Fruit fly (Drosophila melanogaster) whole organism, prepupa: ENCODE results near the gene CG34338.

Experiments
- Blimp-1 ChIP-seq: fragments of 200-800 bp; sonication (Bioruptor generic); optimal IDR thresholded peaks from 3 replicates; lab custom pipeline; 2017; ENCODE audit warnings: missing biosample characterization, missing genetic modification characterization, mild to moderate bottlenecking, moderate library complexity, missing genetic modification reagents
- CG10631 ChIP-seq: fragments of 200-800 bp; sonication (Bioruptor generic); optimal IDR thresholded peaks from 2 replicates; lab custom pipeline; 2016; ENCODE audit warnings: missing biosample characterization, missing genetic modification characterization
- CG10669 ChIP-seq: fragments of 200-800 bp; sonication (Bioruptor generic); optimal IDR thresholded peaks from 3 replicates; lab custom pipeline; 2018; ENCODE audit warnings: missing biosample characterization, mild to moderate bottlenecking, missing genetic modification characterization, moderate library complexity
- CG11294 ChIP-seq: fragments of 200-800 bp; sonication (Bioruptor generic); IDR thresholded peaks from 2 replicates; pipeline ENCODE4 v1.3.6; 2022; ENCODE audit warnings: missing biosample characterization, missing genetic modification characterization
- CG11762 ChIP-seq: fragments of 200-800 bp; sonication (Bioruptor generic); optimal IDR thresholded peaks from 3 replicates; lab custom pipeline; 2016; ENCODE audit warnings: missing biosample characterization, missing genetic modification characterization; ENCODE audit not compliant: insufficient read depth
- CG11902 ChIP-seq: fragments of 200-800 bp; sonication (Bioruptor generic); optimal IDR thresholded peaks from 3 replicates; lab custom pipeline; 2016; ENCODE audit warnings: missing biosample characterization, missing genetic modification characterization
- CG1621 ChIP-seq: fragments of 200-800 bp; sonication (Bioruptor generic); optimal IDR thresholded peaks from 3 replicates; lab custom pipeline; 2018; ENCODE audit warnings: missing biosample characterization, mild to moderate bottlenecking, missing genetic modification characterization
- CG31627 ChIP-seq: fragments of 200-800 bp; sonication (Bioruptor generic); optimal IDR thresholded peaks from 3 replicates; lab custom pipeline; 2016; ENCODE audit warnings: missing biosample characterization, missing genetic modification characterization
- CG32006 ChIP-seq: fragments of 200-800 bp; sonication (Bioruptor generic); optimal IDR thresholded peaks from 3 replicates; lab custom pipeline; 2017; ENCODE audit warnings: missing biosample characterization, mild to moderate bottlenecking, missing genetic modification characterization
- CG34406 ChIP-seq: fragments of 200-800 bp; sonication (Bioruptor generic); optimal IDR thresholded peaks from 3 replicates; lab custom pipeline; 2016; ENCODE audit warnings: missing biosample characterization, missing genetic modification characterization
- CG6276 ChIP-seq: fragments of 200-800 bp; sonication (Bioruptor generic); optimal IDR thresholded peaks from 2 replicates; lab custom pipeline; 2017; ENCODE audit warnings: missing biosample characterization, mild to moderate bottlenecking, missing genetic modification characterization
- CG6808 ChIP-seq: fragments of 200-800 bp; sonication (Bioruptor generic); optimal IDR thresholded peaks from 3 replicates; lab custom pipeline; 2017; ENCODE audit warnings: missing biosample characterization, missing genetic modification characterization, mild to moderate bottlenecking, moderate library complexity, missing genetic modification reagents
- CG7368 ChIP-seq: fragments of 200-800 bp; sonication (Bioruptor generic); optimal IDR thresholded peaks from 3 replicates; lab custom pipeline; 2016; ENCODE audit warnings: missing biosample characterization, missing genetic modification characterization
- CG8119 ChIP-seq: fragments of 200-800 bp; sonication (Bioruptor generic); IDR thresholded peaks from 3 replicates; pipeline ENCODE4 v1.3.6; 2022; ENCODE audit warnings: missing biosample characterization, missing genetic modification characterization
- CG8319 ChIP-seq: fragments of 200-800 bp; sonication (Bioruptor generic); optimal IDR thresholded peaks from 3 replicates; lab custom pipeline; 2016; ENCODE audit warnings: missing biosample characterization, missing genetic modification characterization
- CG8632 ChIP-seq: fragments of 200-800 bp; sonication (Bioruptor generic); optimal IDR thresholded peaks from 3 replicates; lab custom pipeline; 2016; ENCODE audit warnings: missing biosample characterization, missing genetic modification characterization
- CG9139 ChIP-seq: fragments of 200-800 bp; sonication (Bioruptor generic); optimal IDR thresholded peaks from 3 replicates; lab custom pipeline; 2017; ENCODE audit warnings: missing biosample characterization, mild to moderate bottlenecking, missing genetic modification characterization
- Eip78C ChIP-seq: fragments of 200-800 bp; sonication (Bioruptor generic); peaks from one replicate; lab custom pipeline; 2016; ENCODE audit warnings: missing biosample characterization, missing genetic modification characterization
- Eip93F ChIP-seq: fragments of 200-800 bp; sonication (Bioruptor generic); optimal IDR thresholded peaks from 2 replicates; lab custom pipeline; 2016; ENCODE audit warnings: missing biosample characterization, mild to moderate bottlenecking, missing genetic modification characterization
- Ets21C ChIP-seq: fragments of 200-800 bp; sonication (Bioruptor generic); optimal IDR thresholded peaks from 3 replicates; lab custom pipeline; 2016; ENCODE audit warnings: missing biosample characterization, missing genetic modification characterization
- Ets96B ChIP-seq: fragments of 200-800 bp; optimal IDR thresholded peaks from 2 replicates; lab custom pipeline; 2019; ENCODE audit warnings: missing biosample characterization, mild to moderate bottlenecking, missing genetic modification characterization, moderate library complexity
- Hr38 ChIP-seq: sonication (Bioruptor generic); optimal IDR thresholded peaks from 2 replicates; lab custom pipeline; 2016; ENCODE audit warnings: missing biosample characterization, missing genetic modification characterization
- Hr39 ChIP-seq: fragments of 200-800 bp; sonication (Bioruptor generic); optimal IDR thresholded peaks from 2 replicates; lab custom pipeline; 2016; ENCODE audit warnings: missing biosample characterization, missing genetic modification characterization
- Lpt ChIP-seq: fragments of 200-800 bp; sonication (Bioruptor generic); optimal IDR thresholded peaks from 3 replicates; lab custom pipeline; 2016; ENCODE audit warnings: missing biosample characterization, missing genetic modification characterization
- OdsH ChIP-seq: fragments of 200-800 bp; sonication (Bioruptor generic); optimal IDR thresholded peaks from 3 replicates; lab custom pipeline; 2016; ENCODE audit warnings: missing biosample characterization, missing genetic modification characterization
- Smox ChIP-seq: fragments of 200-800 bp; sonication (Bioruptor generic); optimal IDR thresholded peaks from 3 replicates; lab custom pipeline; 2016; ENCODE audit warnings: missing biosample characterization, missing genetic modification characterization
- Sox102F ChIP-seq: fragments of 200-800 bp; sonication (Bioruptor generic); optimal IDR thresholded peaks from 2 replicates; lab custom pipeline; 2016; ENCODE audit warnings: missing biosample characterization, mild to moderate bottlenecking, missing genetic modification characterization
- Sox14 ChIP-seq: fragments of 200-800 bp; sonication (Bioruptor generic); optimal IDR thresholded peaks from 3 replicates; lab custom pipeline; 2016; ENCODE audit warnings: missing biosample characterization, missing genetic modification characterization
- Sox15 ChIP-seq: fragments of 200-800 bp; sonication (Bioruptor generic); optimal IDR thresholded peaks from 3 replicates; lab custom pipeline; 2016; ENCODE audit warnings: missing biosample characterization, missing genetic modification characterization
- acj6 ChIP-seq: fragments of 200-800 bp; sonication (Bioruptor generic); optimal IDR thresholded peaks from 3 replicates; lab custom pipeline; 2016; ENCODE audit warnings: missing biosample characterization, missing genetic modification characterization
- cyc ChIP-seq: fragments of 200-800 bp; sonication (Bioruptor generic); optimal IDR thresholded peaks from 3 replicates; lab custom pipeline; 2016; ENCODE audit warnings: missing biosample characterization, missing genetic modification characterization
- dac ChIP-seq: fragments of 200-800 bp; sonication (Bioruptor generic); optimal IDR thresholded peaks from 2 replicates; lab custom pipeline; 2017; ENCODE audit warnings: missing biosample characterization, mild to moderate bottlenecking, missing genetic modification characterization
- eg ChIP-seq: fragments of 200-800 bp; sonication (Bioruptor generic); IDR thresholded peaks from 3 replicates; pipeline ENCODE4 v1.3.6; 2022; ENCODE audit warnings: missing biosample characterization, missing genetic modification characterization
- esn ChIP-seq: fragments of 200-800 bp; sonication (Bioruptor generic); optimal IDR thresholded peaks from 2 replicates; lab custom pipeline; 2016; ENCODE audit warnings: missing biosample characterization, mild to moderate bottlenecking, missing genetic modification characterization, moderate library complexity
- fd59A ChIP-seq: fragments of 200-800 bp; sonication (Bioruptor generic); optimal IDR thresholded peaks from 2 replicates; lab custom pipeline; 2017; ENCODE audit warnings: missing biosample characterization, mild to moderate bottlenecking, missing genetic modification characterization, missing genetic modification reagents
- fd85E ChIP-seq: fragments of 200-800 bp; sonication (Bioruptor generic); optimal IDR thresholded peaks from 3 replicates; lab custom pipeline; 2016; ENCODE audit warnings: missing biosample characterization, missing genetic modification characterization
- fkh ChIP-seq: fragments of 200-800 bp; sonication (Bioruptor generic); optimal IDR thresholded peaks from 3 replicates; lab custom pipeline; 2017; ENCODE audit warnings: missing biosample characterization, mild to moderate bottlenecking, missing genetic modification characterization, moderate library complexity
- lz ChIP-seq: fragments of 200-800 bp; sonication (Bioruptor generic); optimal IDR thresholded peaks from 3 replicates; lab custom pipeline; 2016; ENCODE audit warnings: missing biosample characterization, missing genetic modification characterization
- pdm3 ChIP-seq: fragments of 200-800 bp; sonication (Bioruptor generic); optimal IDR thresholded peaks from 3 replicates; lab custom pipeline; 2016; ENCODE audit warnings: missing biosample characterization, missing genetic modification characterization
- salr ChIP-seq, 2 experiments: fragments of 200-800 bp; sonication (Bioruptor generic); optimal IDR thresholded peaks; 3 replicates each; lab custom pipeline; 2016 to 2018; ENCODE audit warnings: missing biosample characterization in 2 of 2, missing genetic modification characterization in 2 of 2, mild to moderate bottlenecking in 1 of 2
- spab ChIP-seq: fragments of 200-800 bp; sonication (Bioruptor generic); optimal IDR thresholded peaks from 2 replicates; lab custom pipeline; 2017; ENCODE audit warnings: missing biosample characterization, mild to moderate bottlenecking, missing genetic modification characterization, missing genetic modification reagents
- ss ChIP-seq, 2 experiments: fragments of 200-800 bp; sonication (Bioruptor generic); optimal IDR thresholded peaks; 2 replicates in 1 of 2; 3 replicates in 1 of 2; lab custom pipeline; 2017 to 2018; ENCODE audit warnings: mild to moderate bottlenecking in 2 of 2, missing biosample characterization in 2 of 2, missing genetic modification characterization in 2 of 2, moderate library complexity in 1 of 2
- svp ChIP-seq: fragments of 200-800 bp; sonication (Bioruptor generic); peaks from one replicate; lab custom pipeline; 2016; ENCODE audit warnings: missing biosample characterization, missing genetic modification characterization
- topi ChIP-seq: fragments of 200-800 bp; sonication (Bioruptor generic); optimal IDR thresholded peaks from 3 replicates; lab custom pipeline; 2016; ENCODE audit warnings: missing biosample characterization, missing genetic modification characterization

The CG34338 gene

DNA sequence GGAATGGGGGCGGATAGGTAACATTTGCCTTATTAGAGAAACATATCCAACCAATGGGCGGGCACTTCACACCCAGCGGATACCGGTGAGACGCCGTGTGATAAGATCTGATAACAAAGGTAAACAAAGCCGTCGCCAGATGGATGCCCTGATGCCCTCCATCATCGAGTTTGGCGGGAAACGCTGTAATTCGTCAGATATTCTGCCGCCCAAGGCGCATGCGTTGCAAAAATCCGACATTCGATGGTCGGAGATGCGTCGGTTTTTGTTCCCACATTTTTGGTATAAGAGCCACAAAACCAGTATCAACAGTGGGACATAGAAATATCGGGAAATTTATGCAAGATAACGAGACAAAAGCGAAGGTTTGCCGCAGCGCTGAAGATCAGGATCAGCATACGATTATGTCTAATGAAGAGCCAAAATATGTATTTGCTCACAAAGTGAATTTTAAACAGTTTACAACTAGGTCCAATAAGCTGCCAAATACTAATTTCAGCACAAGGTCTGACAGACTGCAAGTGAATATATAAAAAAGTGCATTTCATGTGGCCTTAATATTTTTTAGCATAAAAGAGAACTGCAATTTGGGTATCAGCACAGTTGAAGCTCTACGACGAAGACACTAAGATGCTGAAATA lies at the start of gene CG34338:
Gene CG34338, plus strand, starts transcription at position 591 of the 641 bp plus-strand sequence.
- TF ChIP-seq CG31627 (GFP tag; lab: Kevin White, UChicago), result no peak
- TF ChIP-seq OdsH (GFP tag; lab: Kevin White, UChicago), result no peak
- no peak for TF ChIP-seq Lpt (GFP tag; lab: Kevin White, UChicago)
- no peak for TF ChIP-seq CG6808

- TF ChIP-seq CG9139 (GFP tag; lab: Kevin White, UChicago) (no peak), topi (no peak), Eip78C (GFP tag; lab: Kevin White, UChicago) (peak; percentile 36), Sox14 (GFP tag; lab: Kevin White, UChicago) (peak; percentile 36), CG11294 (GFP tag; lab: Robert Waterston, UW) (no peak)
These were observed 46.6 kb upstream of the CG34338 start, which contains the start of gene Hira for dm6 chrX:7721905-7722304. Hira (plus strand) TSS chrX:7722119.

DNA sequence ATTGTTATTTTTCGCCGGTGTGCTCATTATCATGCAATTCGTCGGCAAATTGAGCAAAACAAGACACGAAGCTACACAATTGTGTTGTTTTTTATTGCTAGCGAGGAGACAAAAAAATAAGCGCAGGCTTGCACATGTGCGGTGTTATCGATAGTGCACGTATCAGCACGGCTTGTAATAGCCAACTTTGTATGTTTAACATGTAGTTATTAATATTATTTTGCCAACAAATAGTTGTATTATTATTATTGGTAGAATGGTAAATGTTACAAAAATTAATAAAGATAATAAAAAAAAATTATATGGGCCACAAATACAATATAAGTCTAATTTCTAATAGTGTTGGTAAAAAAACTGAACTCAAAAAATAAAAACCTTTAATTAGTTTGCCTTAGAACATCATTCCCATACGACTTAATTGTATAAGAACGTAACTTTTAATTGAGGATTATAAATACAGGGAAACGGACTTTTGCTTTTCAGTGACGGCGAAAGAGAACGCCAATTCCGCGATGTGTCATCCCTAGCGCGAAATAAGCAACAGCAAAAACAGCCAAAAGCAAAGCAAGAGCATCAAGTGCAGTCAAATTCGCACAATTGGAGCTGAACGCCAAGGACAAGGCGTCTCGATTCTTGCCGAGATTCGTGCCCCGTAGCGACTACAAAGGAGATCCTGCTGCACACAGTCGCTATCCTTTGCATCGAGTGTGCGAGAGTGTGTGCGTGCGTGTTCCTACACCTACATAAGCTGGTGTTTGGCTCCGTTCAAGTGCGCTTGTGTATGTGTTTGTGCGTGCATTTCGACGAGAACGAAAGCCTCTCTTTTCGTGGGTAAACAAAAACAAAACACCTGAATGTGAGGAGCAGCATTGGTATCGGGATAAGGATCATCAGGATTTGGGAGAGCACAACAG lies 40.0 kb upstream of the CG34338 start, which contains the start of the genes NELF-B and CG12155:
Gene NELF-B, minus strand, starts transcription at position 111 of the 914 bp plus-strand sequence.
Gene CG12155, plus strand, starts transcription at position 505 of the 914 bp plus-strand sequence.
- no peak for TF ChIP-seq Lpt (GFP tag; lab: Kevin White, UChicago)
- peak; percentile 77 for TF ChIP-seq svp (GFP tag; lab: Kevin White, UChicago)
- TF ChIP-seq fkh (GFP tag; lab: Kevin White, UChicago), result peak; percentile 47
- no peak for TF ChIP-seq Smox (GFP tag; lab: Kevin White, UChicago)
- TF ChIP-seq Sox102F, result no peak
- TF ChIP-seq CG11762 (GFP tag; lab: Kevin White, UChicago), result no peak
- peak; percentile 0 for TF ChIP-seq CG8319 (GFP tag; lab: Kevin White, UChicago)
- peak; percentile 36; the same call in 1 of the 3 replicates for TF ChIP-seq eg
- TF ChIP-seq Sox14 (GFP tag; lab: Kevin White, UChicago), result peak; percentile 52
- no peak for TF ChIP-seq salr (GFP tag; optimal IDR thresholded peaks at IDR 0.05; lab: Kevin White, UChicago)
- peak; percentile 69 for TF ChIP-seq CG32006 (GFP tag; lab: Kevin White, UChicago)
- TF ChIP-seq Blimp-1 (GFP tag; lab: Kevin White, UChicago), result no peak
- no peak for TF ChIP-seq CG11294 (GFP tag; lab: Robert Waterston, UW)
- peak; percentile 39 for TF ChIP-seq CG8632 (GFP tag; lab: Kevin White, UChicago)
- TF ChIP-seq dac (GFP tag; lab: Kevin White, UChicago), result peak; percentile 10
- no peak for TF ChIP-seq Eip93F (GFP tag; lab: Kevin White, UChicago)
- TF ChIP-seq CG8119, result no peak; the same call in 2 of the 3 replicates
- peak; percentile 63 for TF ChIP-seq esn (GFP tag; lab: Kevin White, UChicago)
- TF ChIP-seq fd85E (GFP tag; lab: Kevin White, UChicago), result no peak
- TF ChIP-seq spab (GFP tag; lab: Kevin White, UChicago), result no peak
- no peak for TF ChIP-seq Ets96B (tag; lab: Kevin White, UChicago)
- TF ChIP-seq Hr39 (GFP tag; lab: Kevin White, UChicago), result peak; percentile 37
- no peak for TF ChIP-seq Hr38 (GFP tag; lab: Kevin White, UChicago)
- TF ChIP-seq pdm3, result no peak
- no peak for TF ChIP-seq CG1621 (tag; lab: Kevin White, UChicago)
- TF ChIP-seq CG10669, result no peak
- TF ChIP-seq lz (GFP tag; lab: Kevin White, UChicago), result peak; percentile 60
- TF ChIP-seq acj6 (GFP tag; lab: Kevin White, UChicago), result no peak
- no peak for TF ChIP-seq Ets21C
- TF ChIP-seq CG6276 (GFP tag; lab: Kevin White, UChicago), result no peak
- TF ChIP-seq fd59A (GFP tag; lab: Kevin White, UChicago), result no peak
- TF ChIP-seq CG11902 (GFP tag; lab: Kevin White, UChicago), result peak; percentile 35
- no peak for TF ChIP-seq CG7368 (GFP tag; lab: Kevin White, UChicago)
- peak; percentile 77 for TF ChIP-seq Eip78C (GFP tag; lab: Kevin White, UChicago)
- no peak for TF ChIP-seq CG6808
- peak; percentile 54 for TF ChIP-seq cyc (GFP tag; lab: Kevin White, UChicago)
- peak; percentile 15 for TF ChIP-seq Sox15 (GFP tag; lab: Kevin White, UChicago)
- peak; percentile 71 for TF ChIP-seq CG10631
- TF ChIP-seq ss (GFP tag; optimal IDR thresholded peaks at IDR 0.05; lab: Kevin White, UChicago), result no peak
- TF ChIP-seq CG34406 (GFP tag; lab: Kevin White, UChicago), result peak; percentile 41
